Worm (Caenorhabditis elegans) whole organism, L1 larva: ENCODE results near the gene srbc-11.

Source experiments
- C04F5.9 ChIP-seq: sonication (generic microtip); optimal IDR thresholded peaks from 2 replicates; lab custom pipeline; 2016; ENCODE audit warnings: missing genetic modification characterization, missing compliant biosample characterization
- C16A3.4 ChIP-seq: fragments of 150-350 bp; optimal IDR thresholded peaks from 2 replicates; lab custom pipeline; 2014; ENCODE audit warnings: missing biosample characterization, missing genetic modification characterization
- C34B4.2 ChIP-seq: sonication (generic microtip); optimal IDR thresholded peaks from 2 replicates; lab custom pipeline; 2017; ENCODE audit warnings: mild to moderate bottlenecking, missing genetic modification characterization, missing compliant biosample characterization
- F16B12.6 ChIP-seq: fragments of 150-350 bp; optimal IDR thresholded peaks from 2 replicates; lab custom pipeline; 2014; ENCODE audit warnings: missing biosample characterization, missing genetic modification characterization
- Y116A8C.19 ChIP-seq: sonication (generic microtip); optimal IDR thresholded peaks from 2 replicates; lab custom pipeline; 2016; ENCODE audit warnings: missing compliant biosample characterization, missing genetic modification characterization, borderline replicate concordance
- aha-1 ChIP-seq: fragments of 150-350 bp; optimal IDR thresholded peaks from 2 replicates; lab custom pipeline; 2014; ENCODE audit warnings: missing biosample characterization, missing genetic modification characterization
- ceh-90 ChIP-seq: sonication (generic microtip); optimal IDR thresholded peaks from 2 replicates; lab custom pipeline; 2016; ENCODE audit warnings: missing genetic modification characterization, missing compliant biosample characterization
- ces-1 ChIP-seq: fragments of 150-350 bp; optimal IDR thresholded peaks from 2 replicates; lab custom pipeline; 2014; ENCODE audit warnings: missing biosample characterization, missing genetic modification reagents, missing genetic modification characterization
- dpl-1 ChIP-seq, 3 experiments: fragments of 150-350 bp in 2 of 3; sonication (generic microtip) in 1 of 3; optimal IDR thresholded peaks; 2 replicates each; lab custom pipeline; 2014 to 2017; ENCODE audit warnings: missing biosample characterization in 3 of 3, missing genetic modification characterization in 3 of 3, missing genetic modification reagents in 3 of 3
- dsc-1 ChIP-seq: sonication (generic microtip); optimal IDR thresholded peaks from 2 replicates; lab custom pipeline; 2016; ENCODE audit warnings: mild to moderate bottlenecking, missing genetic modification characterization, missing compliant biosample characterization
- efl-1 ChIP-seq, 4 experiments: fragments of 150-350 bp; optimal IDR thresholded peaks in 3 of 4; peaks in 1 of 4; 1 replicate in 1 of 4; 2 replicates in 3 of 4; lab custom pipeline; 2014; ENCODE audit warnings: missing biosample characterization in 2 of 4, missing genetic modification characterization in 2 of 4, missing genetic modification reagents in 2 of 4
- egl-13 ChIP-seq: sonication (generic microtip); optimal IDR thresholded peaks from 2 replicates; lab custom pipeline; 2016; ENCODE audit warnings: missing genotype, missing genetic modification reagents, missing genetic modification characterization, missing compliant biosample characterization
- elt-3 ChIP-seq, 6 experiments: fragments of 150-350 bp in 1 of 6; sonication (generic microtip); optimal IDR thresholded peaks; 2 replicates each; lab custom pipeline; 2017 to 2018; ENCODE audit warnings: missing biosample characterization in 6 of 6, missing genetic modification characterization in 6 of 6, inconsistent platforms in 1 of 6
- ets-5 ChIP-seq: fragments of 200-800 bp; sonication (Bioruptor generic); IDR thresholded peaks from 2 replicates; pipeline ENCODE4 v1.3.6; 2022; ENCODE audit warnings: missing genetic modification characterization, missing compliant biosample characterization
- fkh-10 ChIP-seq: sonication (generic microtip); optimal IDR thresholded peaks from 2 replicates; lab custom pipeline; 2017; ENCODE audit warnings: missing biosample characterization, missing genetic modification reagents, missing genetic modification characterization
- fkh-4 ChIP-seq: sonication (generic microtip); optimal IDR thresholded peaks from 2 replicates; lab custom pipeline; 2016; ENCODE audit warnings: missing compliant biosample characterization, missing genetic modification characterization, borderline replicate concordance
- hlh-17 ChIP-seq: fragments of 200-800 bp; sonication (Bioruptor generic); optimal IDR thresholded peaks from 2 replicates; lab custom pipeline; 2018; ENCODE audit warnings: missing genetic modification characterization, mild to moderate bottlenecking, missing compliant biosample characterization, moderate library complexity, borderline replicate concordance
- hlh-4 ChIP-seq: sonication (generic microtip); optimal IDR thresholded peaks from 2 replicates; lab custom pipeline; 2016; ENCODE audit warnings: mild to moderate bottlenecking, missing genetic modification characterization, missing compliant biosample characterization
- hpl-2 ChIP-seq: fragments of 150-350 bp; optimal IDR thresholded peaks from 2 replicates; lab custom pipeline; 2014; ENCODE audit warnings: missing biosample characterization, missing genetic modification reagents, missing genetic modification characterization
- irx-1 ChIP-seq: sonication (generic microtip); optimal IDR thresholded peaks from 2 replicates; lab custom pipeline; 2016; ENCODE audit warnings: missing genetic modification characterization, missing compliant biosample characterization
- isw-1 ChIP-seq: fragments of 200-800 bp; sonication (Bioruptor generic); IDR thresholded peaks from 2 replicates; pipeline ENCODE4 v1.3.6; 2022; ENCODE audit warnings: missing genetic modification characterization, missing compliant biosample characterization
- jun-1 ChIP-seq: fragments of 150-350 bp; optimal IDR thresholded peaks from 2 replicates; lab custom pipeline; 2014; ENCODE audit warnings: missing biosample characterization, missing genetic modification reagents, missing genetic modification characterization
- lin-14 ChIP-seq: fragments of 200-800 bp; sonication (Bioruptor generic); optimal IDR thresholded peaks from 2 replicates; lab custom pipeline; 2018; ENCODE audit warnings: mild to moderate bottlenecking, missing genetic modification characterization, moderate library complexity, missing compliant biosample characterization
- lin-15B ChIP-seq: fragments of 150-350 bp; sonication (generic microtip); optimal IDR thresholded peaks from 3 replicates; lab custom pipeline; 2014; ENCODE audit warnings: missing biosample characterization, missing genetic modification characterization
- lin-39 ChIP-seq: fragments of 150-350 bp; optimal IDR thresholded peaks from 2 replicates; lab custom pipeline; 2014; ENCODE audit warnings: missing biosample characterization, missing genetic modification reagents, missing genetic modification characterization
- mab-9 ChIP-seq: fragments of 200-800 bp; sonication (Bioruptor generic); IDR thresholded peaks from 2 replicates; pipeline ENCODE4 v1.3.6; 2022; ENCODE audit warnings: missing genetic modification reagents, missing genetic modification characterization, missing compliant biosample characterization
- nhr-11 ChIP-seq: fragments of 150-350 bp; optimal IDR thresholded peaks from 2 replicates; lab custom pipeline; 2014; ENCODE audit warnings: missing biosample characterization, missing genetic modification characterization
- nhr-12 ChIP-seq: sonication (generic microtip); optimal IDR thresholded peaks from 2 replicates; lab custom pipeline; 2017; ENCODE audit warnings: missing biosample characterization, missing genetic modification characterization
- nhr-20 ChIP-seq: sonication (generic microtip); optimal IDR thresholded peaks from 2 replicates; lab custom pipeline; 2016; ENCODE audit warnings: mild to moderate bottlenecking, missing genetic modification characterization, missing compliant biosample characterization
- nhr-47 ChIP-seq: sonication (generic microtip); optimal IDR thresholded peaks from 2 replicates; lab custom pipeline; 2016; ENCODE audit warnings: mild to moderate bottlenecking, missing genetic modification characterization, moderate library complexity, missing compliant biosample characterization
- nhr-71 ChIP-seq: sonication (generic microtip); optimal IDR thresholded peaks from 2 replicates; lab custom pipeline; 2016; ENCODE audit warnings: mild to moderate bottlenecking, missing genetic modification characterization, moderate library complexity, missing compliant biosample characterization
- pax-3 ChIP-seq: fragments of 200-800 bp; sonication (Bioruptor generic); optimal IDR thresholded peaks from 2 replicates; lab custom pipeline; 2018; ENCODE audit warnings: mild to moderate bottlenecking, missing genetic modification characterization, moderate library complexity, missing compliant biosample characterization
- rnt-1 ChIP-seq: sonication (generic microtip); optimal IDR thresholded peaks from 2 replicates; lab custom pipeline; 2016; ENCODE audit warnings: mild to moderate bottlenecking, missing genetic modification characterization, moderate library complexity, missing compliant biosample characterization
- snu-23 ChIP-seq: sonication (generic microtip); optimal IDR thresholded peaks from 2 replicates; lab custom pipeline; 2016; ENCODE audit warnings: missing genetic modification characterization, missing compliant biosample characterization
- tbx-2 ChIP-seq: sonication (generic microtip); optimal IDR thresholded peaks from 2 replicates; lab custom pipeline; 2016; ENCODE audit warnings: missing genetic modification characterization, missing compliant biosample characterization
- unc-130 ChIP-seq: fragments of 150-350 bp; optimal IDR thresholded peaks from 2 replicates; lab custom pipeline; 2017; ENCODE audit warnings: missing biosample characterization, missing genetic modification characterization, inconsistent platforms
- unc-30 ChIP-seq: sonication (generic microtip); optimal IDR thresholded peaks from 2 replicates; lab custom pipeline; 2017; ENCODE audit warnings: missing biosample characterization, missing genetic modification characterization
- unc-86 ChIP-seq: sonication (generic microtip); optimal IDR thresholded peaks from 2 replicates; lab custom pipeline; 2016; ENCODE audit warnings: missing genetic modification characterization, missing compliant biosample characterization
- xbp-1 ChIP-seq: sonication (generic microtip); optimal IDR thresholded peaks from 2 replicates; lab custom pipeline; 2016; ENCODE audit warnings: missing genetic modification characterization, missing compliant biosample characterization
- zag-1 ChIP-seq: fragments of 150-350 bp; optimal IDR thresholded peaks from 2 replicates; lab custom pipeline; 2014; ENCODE audit warnings: missing biosample characterization, missing genetic modification characterization
- zip-4 ChIP-seq: fragments of 200-800 bp; sonication (Bioruptor generic); optimal IDR thresholded peaks from 2 replicates; lab custom pipeline; 2018; ENCODE audit warnings: mild to moderate bottlenecking, missing genetic modification characterization, moderate library complexity, missing compliant biosample characterization
- ztf-4 ChIP-seq: fragments of 150-350 bp; optimal IDR thresholded peaks from 2 replicates; lab custom pipeline; 2014; ENCODE audit warnings: missing biosample characterization, missing genetic modification characterization

The srbc-11 gene

ce11 chrV:7501194-7501593 lies 6.1 kb upstream of the srbc-11 start:
- TF ChIP-seq hlh-4 (tag; lab: Kevin White, UChicago) (peak; percentile 96), snu-23 (GFP tag; lab: Kevin White, UChicago) (no peak), hlh-17 (GFP tag; lab: Kevin White, UChicago) (no peak), nhr-71 (peak; percentile 40), nhr-47 (peak; percentile 25)

ce11 chrV:7497440-7497839 lies 2.4 kb upstream of the srbc-11 start, which contains the start of gene srh-79:
Gene srh-79 (plus strand): TSS chrV:7497740.
- no peak for TF ChIP-seq hlh-4 (tag; lab: Kevin White, UChicago)
- no peak for TF ChIP-seq nhr-12 (tag; lab: Kevin White, UChicago)
- no peak for TF ChIP-seq irx-1 (tag; lab: Kevin White, UChicago)
- no peak for TF ChIP-seq C04F5.9
- no peak for TF ChIP-seq dsc-1
- TF ChIP-seq jun-1 (tag; lab: Kevin White, UChicago), result no peak
- no peak for TF ChIP-seq Y116A8C.19 (tag; lab: Kevin White, UChicago)
- TF ChIP-seq tbx-2 (tag; lab: Kevin White, UChicago), result no peak
- TF ChIP-seq nhr-11, result no peak
- no peak for TF ChIP-seq nhr-71
- TF ChIP-seq egl-13 (tag; lab: Kevin White, UChicago), result no peak
- no peak for TF ChIP-seq C16A3.4
- TF ChIP-seq nhr-20 (tag; lab: Kevin White, UChicago), result no peak
- TF ChIP-seq ces-1 (GFP tag; lab: Kevin White, UChicago), result no peak
- no peak for TF ChIP-seq mab-9 (GFP tag; lab: Robert Waterston, UW)
- no peak for TF ChIP-seq lin-14 (GFP tag; lab: Kevin White, UChicago)

- TF ChIP-seq nhr-11 (no peak), efl-1 (optimal IDR thresholded peaks at IDR 0.05; lab: Kevin White, UChicago) (no peak), efl-1 (GFP tag; optimal IDR thresholded peaks at IDR 0.05 in 1 of 2; lab: Kevin White, UChicago) (peak in 1 of 2 experiments; percentile 55)
These were observed 2.2 kb downstream of the srbc-11 start, which contains the start of gene srbc-10 for ce11 chrV:7492924-7493323. Gene srbc-10 (minus strand): TSS chrV:7493024.

ce11 chrV:7490340-7490739 lies 4.7 kb downstream of the srbc-11 start, which contains the start of gene srbc-9:
Gene srbc-9 (minus strand): TSS chrV:7490440.
- TF ChIP-seq ets-5 (GFP tag; lab: Robert Waterston, UW) (no peak), isw-1 (GFP tag; lab: Robert Waterston, UW) (no peak), elt-3 (tag; optimal IDR thresholded peaks at IDR 0.05; lab: Kevin White, UChicago) (no peak), ztf-4 (tag; lab: Kevin White, UChicago) (no peak), lin-15B (tag; lab: Kevin White, UChicago) (no peak), unc-30 (no peak), pax-3 (no peak), fkh-10 (GFP tag; lab: Kevin White, UChicago) (no peak)

- TF ChIP-seq egl-13 (tag; lab: Kevin White, UChicago) (no peak), xbp-1 (no peak), jun-1 (tag; lab: Kevin White, UChicago) (no peak), rnt-1 (tag; lab: Kevin White, UChicago) (no peak), hpl-2 (GFP tag; lab: Kevin White, UChicago) (no peak), ceh-90 (tag; lab: Kevin White, UChicago) (no peak), zip-4 (GFP tag; lab: Kevin White, UChicago) (no peak), aha-1 (no peak), zag-1 (tag; lab: Kevin White, UChicago) (no peak), F16B12.6 (tag; lab: Kevin White, UChicago) (no peak), irx-1 (tag; lab: Kevin White, UChicago) (no peak), lin-39 (tag; lab: Kevin White, UChicago) (no peak), unc-130 (no peak), C34B4.2 (tag; lab: Kevin White, UChicago) (no peak), dpl-1 (GFP tag; optimal IDR thresholded peaks at IDR 0.05; lab: Kevin White, UChicago) (no peak), fkh-4 (tag; lab: Kevin White, UChicago) (no peak), unc-86 (tag; lab: Kevin White, UChicago) (no peak)
- TF ChIP-seq, all 84 proteins: peak for 0
These were observed 7.6 kb downstream of the srbc-11 start, which contains the start of gene srbc-7 for ce11 chrV:7487518-7487917. Gene srbc-7 (minus strand): TSS chrV:7487618.
